Fruit fly (Drosophila melanogaster) whole organism, embryonic: ENCODE data around the gene CG32318.

ENCODE experiments used
- Atf6 ChIP-seq: fragments of 200-800 bp; sonication (Bioruptor generic); IDR thresholded peaks from 2 replicates; pipeline ENCODE4 v1.3.6; 2022; ENCODE audit warnings: missing biosample characterization, missing genetic modification characterization
- Awh ChIP-seq: fragments of 200-800 bp; sonication (Bioruptor generic); IDR thresholded peaks from 2 replicates; pipeline ENCODE4, ENCODE4 v1.3.6; 2022; ENCODE audit warnings: missing biosample characterization, missing genetic modification characterization
- Bgb ChIP-seq: fragments of 200-800 bp; sonication (Bioruptor generic); IDR thresholded peaks from 2 replicates; pipeline ENCODE4 v1.3.6; 2022; ENCODE audit warnings: missing biosample characterization, missing genetic modification characterization; ENCODE audit not compliant: partially characterized antibody
- CG10431 ChIP-seq: fragments of 200-800 bp; sonication (Bioruptor generic); optimal IDR thresholded peaks from 3 replicates; lab custom pipeline; 2018; ENCODE audit warnings: missing biosample characterization, mild to moderate bottlenecking, missing genetic modification characterization
- CG10979 ChIP-seq: fragments of 200-800 bp; sonication (Bioruptor generic); optimal IDR thresholded peaks from 2 replicates; lab custom pipeline; 2018; ENCODE audit warnings: missing biosample characterization, mild to moderate bottlenecking, missing genetic modification characterization, moderate library complexity
- CG11398 ChIP-seq: fragments of 200-800 bp; sonication (Bioruptor generic); optimal IDR thresholded peaks from 2 replicates; lab custom pipeline; 2016; ENCODE audit warnings: missing biosample characterization, missing genetic modification characterization
- CG11456 ChIP-seq: fragments of 200-800 bp; sonication (Bioruptor generic); IDR thresholded peaks from 3 replicates; pipeline ENCODE4 v1.3.6; 2022; ENCODE audit warnings: missing biosample characterization, missing genetic modification characterization
- CG12071 ChIP-seq: fragments of 200-800 bp; sonication (Bioruptor generic); optimal IDR thresholded peaks from 3 replicates; lab custom pipeline; 2018; ENCODE audit warnings: missing biosample characterization, mild to moderate bottlenecking, missing genetic modification characterization
- CG12104 ChIP-seq: fragments of 200-800 bp; sonication (Bioruptor generic); optimal IDR thresholded peaks from 3 replicates; lab custom pipeline; 2016; ENCODE audit warnings: missing biosample characterization, missing genetic modification characterization
- CG12236 ChIP-seq: fragments of 200-800 bp; sonication (Bioruptor generic); optimal IDR thresholded peaks from 2 replicates; lab custom pipeline; 2016; ENCODE audit warnings: missing biosample characterization, missing genetic modification characterization
- CG13296 ChIP-seq: fragments of 200-800 bp; sonication (Bioruptor generic); optimal IDR thresholded peaks from 3 replicates; lab custom pipeline; 2018; ENCODE audit warnings: missing biosample characterization, mild to moderate bottlenecking, missing genetic modification characterization
- CG14014 ChIP-seq: fragments of 200-800 bp; sonication (Bioruptor generic); IDR thresholded peaks from 2 replicates; pipeline ENCODE4 v1.3.6; 2022; ENCODE audit warnings: missing biosample characterization, missing genetic modification characterization
- CG1529 ChIP-seq: fragments of 200-800 bp; sonication (Bioruptor generic); optimal IDR thresholded peaks from 3 replicates; lab custom pipeline; 2018; ENCODE audit warnings: missing biosample characterization, missing genetic modification characterization
- CG16779 ChIP-seq: fragments of 200-800 bp; sonication (Bioruptor generic); IDR thresholded peaks from 2 replicates; pipeline ENCODE4 v1.3.6; 2022; ENCODE audit warnings: missing biosample characterization, missing genetic modification characterization
- CG17912 ChIP-seq: fragments of 200-800 bp; sonication (Bioruptor generic); optimal IDR thresholded peaks from 2 replicates; lab custom pipeline; 2018; ENCODE audit warnings: missing biosample characterization, mild to moderate bottlenecking, missing genetic modification characterization
- CG31224 ChIP-seq: fragments of 200-800 bp; sonication (Bioruptor generic); IDR thresholded peaks from 2 replicates; pipeline ENCODE4 v1.3.6; 2022; ENCODE audit warnings: missing biosample characterization, missing genetic modification characterization
- CG32532 ChIP-seq: fragments of 200-800 bp; sonication (Bioruptor generic); IDR thresholded peaks from 2 replicates; pipeline ENCODE4 v1.3.6; 2022; ENCODE audit warnings: missing biosample characterization, missing genetic modification characterization
- CG3847 ChIP-seq: fragments of 200-800 bp; sonication (Bioruptor generic); IDR thresholded peaks from 2 replicates; pipeline ENCODE4 v1.3.6; 2022; ENCODE audit warnings: missing biosample characterization, missing genetic modification characterization
- CG4854 ChIP-seq: fragments of 200-800 bp; sonication (Bioruptor generic); optimal IDR thresholded peaks from 2 replicates; lab custom pipeline; 2016; ENCODE audit warnings: missing biosample characterization, missing genetic modification characterization, inconsistent platforms
- CG7928 ChIP-seq: fragments of 200-800 bp; sonication (Bioruptor generic); optimal IDR thresholded peaks from 2 replicates; lab custom pipeline; 2017; ENCODE audit warnings: missing biosample characterization, mild to moderate bottlenecking, missing genetic modification characterization
- CG9797 ChIP-seq: fragments of 200-800 bp; sonication (Bioruptor generic); optimal IDR thresholded peaks from 3 replicates; lab custom pipeline; 2018; ENCODE audit warnings: missing biosample characterization, mild to moderate bottlenecking, missing genetic modification characterization
- CkIIα-i1 ChIP-seq: fragments of 200-800 bp; sonication (Bioruptor generic); IDR thresholded peaks from 2 replicates; pipeline ENCODE4 v1.3.6; 2022; ENCODE audit warnings: missing biosample characterization, missing genetic modification characterization
- Dbx ChIP-seq: fragments of 200-800 bp; sonication (Bioruptor generic); IDR thresholded peaks from 3 replicates; pipeline ENCODE4 v1.3.6; 2022; ENCODE audit warnings: missing biosample characterization, missing genetic modification characterization
- Dek ChIP-seq: fragments of 200-800 bp; sonication (Bioruptor generic); optimal IDR thresholded peaks from 3 replicates; lab custom pipeline; 2019; ENCODE audit warnings: missing biosample characterization, mild to moderate bottlenecking, missing genetic modification characterization, moderate library complexity
- Ets97D ChIP-seq: fragments of 200-800 bp; sonication (Bioruptor generic); optimal IDR thresholded peaks from 3 replicates; lab custom pipeline; 2016; ENCODE audit warnings: missing biosample characterization, missing genetic modification characterization
- Fer2 ChIP-seq: fragments of 200-800 bp; sonication (Bioruptor generic); optimal IDR thresholded peaks from 2 replicates; lab custom pipeline; 2018; ENCODE audit warnings: missing biosample characterization, mild to moderate bottlenecking, missing genetic modification characterization, moderate library complexity
- Gsc ChIP-seq: fragments of 200-800 bp; sonication (Bioruptor generic); IDR thresholded peaks from 2 replicates; pipeline ENCODE4 v1.3.6; 2022; ENCODE audit warnings: missing biosample characterization, missing genetic modification characterization
- HLH4C ChIP-seq: fragments of 200-800 bp; sonication (Bioruptor generic); IDR thresholded peaks from 3 replicates; pipeline ENCODE4 v1.3.6; 2022; ENCODE audit warnings: missing biosample characterization, missing genetic modification characterization; ENCODE audit not compliant: partially characterized antibody
- Hand ChIP-seq: fragments of 200-800 bp; sonication (Bioruptor generic); optimal IDR thresholded peaks from 2 replicates; lab custom pipeline; 2017; ENCODE audit warnings: mild to moderate bottlenecking, missing biosample characterization, missing genetic modification reagents, missing genetic modification characterization
- Med ChIP-seq: fragments of 200-800 bp; sonication (Bioruptor generic); peaks from one replicate; lab custom pipeline; 2016; ENCODE audit warnings: missing biosample characterization, missing genetic modification characterization, mild to moderate bottlenecking, inconsistent platforms, moderate library complexity
- NC2β ChIP-seq: fragments of 200-800 bp; sonication (Bioruptor generic); optimal IDR thresholded peaks from 2 replicates; lab custom pipeline; 2016; ENCODE audit warnings: missing biosample characterization, missing genetic modification characterization
- Neu2 ChIP-seq: fragments of 200-800 bp; sonication (Bioruptor generic); optimal IDR thresholded peaks from 3 replicates; lab custom pipeline; 2016; ENCODE audit warnings: missing biosample characterization, missing genetic modification characterization, borderline replicate concordance
- Optix ChIP-seq: fragments of 200-800 bp; sonication (Bioruptor generic); IDR thresholded peaks from 3 replicates; pipeline ENCODE4 v1.3.6; 2022; ENCODE audit warnings: missing biosample characterization, missing genetic modification characterization
- Spps ChIP-seq: fragments of 200-800 bp; sonication (Bioruptor generic); optimal IDR thresholded peaks from 2 replicates; lab custom pipeline; 2018; ENCODE audit warnings: missing biosample characterization, mild to moderate bottlenecking, missing genetic modification characterization
- Vsx1 ChIP-seq: fragments of 200-800 bp; sonication (Bioruptor generic); optimal IDR thresholded peaks from 2 replicates; lab custom pipeline; 2017; ENCODE audit warnings: missing biosample characterization, mild to moderate bottlenecking, missing genetic modification characterization, missing genetic modification reagents
- ara ChIP-seq: fragments of 200-800 bp; sonication (Bioruptor generic); IDR thresholded peaks from 2 replicates; pipeline ENCODE4 v1.3.6; 2022; ENCODE audit warnings: missing biosample characterization, missing genetic modification characterization
- ash1 ChIP-seq: fragments of 200-800 bp; sonication (Bioruptor generic); optimal IDR thresholded peaks from 2 replicates; lab custom pipeline; 2018; ENCODE audit warnings: missing biosample characterization, mild to moderate bottlenecking, missing genetic modification characterization
- crp ChIP-seq, 2 experiments: fragments of 200-800 bp; sonication (Bioruptor generic); optimal IDR thresholded peaks; 2 replicates in 1 of 2; 3 replicates in 1 of 2; lab custom pipeline; 2017; ENCODE audit warnings: missing biosample characterization in 2 of 2, missing genetic modification characterization in 2 of 2, mild to moderate bottlenecking in 1 of 2, moderate library complexity in 1 of 2
- dan ChIP-seq: fragments of 200-800 bp; sonication (Bioruptor generic); IDR thresholded peaks from 2 replicates; pipeline ENCODE4 v1.3.6; 2022; ENCODE audit warnings: missing biosample characterization, missing genetic modification characterization
- exex ChIP-seq: fragments of 200-800 bp; sonication (Bioruptor generic); optimal IDR thresholded peaks from 4 replicates; lab custom pipeline; 2018; ENCODE audit warnings: missing biosample characterization, mild to moderate bottlenecking, missing genetic modification characterization, moderate library complexity
- gcm ChIP-seq: fragments of 200-800 bp; sonication (Bioruptor generic); optimal IDR thresholded peaks from 2 replicates; lab custom pipeline; 2019; ENCODE audit warnings: missing biosample characterization, mild to moderate bottlenecking, missing genetic modification characterization, moderate library complexity
- gcm2 ChIP-seq: fragments of 200-800 bp; sonication (Bioruptor generic); optimal IDR thresholded peaks from 2 replicates; lab custom pipeline; 2016; ENCODE audit warnings: missing biosample characterization, missing genetic modification characterization
- gro ChIP-seq: fragments of 200-800 bp; sonication (Bioruptor generic); optimal IDR thresholded peaks from 2 replicates; lab custom pipeline; 2016; ENCODE audit warnings: missing biosample characterization, missing genetic modification characterization
- jigr1 ChIP-seq: fragments of 200-800 bp; sonication (Bioruptor generic); IDR thresholded peaks from 3 replicates; pipeline ENCODE4 v1.3.6; 2022; ENCODE audit warnings: missing biosample characterization, missing genetic modification characterization
- pb ChIP-seq: fragments of 200-800 bp; sonication (Bioruptor generic); optimal IDR thresholded peaks from 3 replicates; lab custom pipeline; 2016; ENCODE audit warnings: missing biosample characterization, missing genetic modification characterization
- pros ChIP-seq: fragments of 200-800 bp; sonication (Bioruptor generic); optimal IDR thresholded peaks from 3 replicates; lab custom pipeline; 2019; ENCODE audit warnings: missing biosample characterization, mild to moderate bottlenecking, missing genetic modification characterization, moderate library complexity
- slou ChIP-seq: fragments of 200-800 bp; sonication (Bioruptor generic); optimal IDR thresholded peaks from 3 replicates; lab custom pipeline; 2016; ENCODE audit warnings: missing biosample characterization, missing genetic modification characterization
- tin ChIP-seq: fragments of 200-800 bp; sonication (Bioruptor generic); optimal IDR thresholded peaks from 3 replicates; lab custom pipeline; 2016; ENCODE audit warnings: missing biosample characterization, missing genetic modification characterization
- toy ChIP-seq: fragments of 200-800 bp; sonication (Bioruptor generic); IDR thresholded peaks from 2 replicates; pipeline ENCODE4 v1.3.6; 2022; ENCODE audit warnings: missing biosample characterization, missing genetic modification characterization
- vnd ChIP-seq: fragments of 200-800 bp; sonication (Bioruptor generic); IDR thresholded peaks from 3 replicates; pipeline ENCODE4 v1.3.6; 2022; ENCODE audit warnings: missing biosample characterization, missing genetic modification characterization; ENCODE audit not compliant: partially characterized antibody
- wek ChIP-seq: fragments of 200-800 bp; sonication (Bioruptor generic); optimal IDR thresholded peaks from 3 replicates; lab custom pipeline; 2018; ENCODE audit warnings: missing biosample characterization, mild to moderate bottlenecking, missing genetic modification characterization, moderate library complexity

CG32318 gene

DNA sequence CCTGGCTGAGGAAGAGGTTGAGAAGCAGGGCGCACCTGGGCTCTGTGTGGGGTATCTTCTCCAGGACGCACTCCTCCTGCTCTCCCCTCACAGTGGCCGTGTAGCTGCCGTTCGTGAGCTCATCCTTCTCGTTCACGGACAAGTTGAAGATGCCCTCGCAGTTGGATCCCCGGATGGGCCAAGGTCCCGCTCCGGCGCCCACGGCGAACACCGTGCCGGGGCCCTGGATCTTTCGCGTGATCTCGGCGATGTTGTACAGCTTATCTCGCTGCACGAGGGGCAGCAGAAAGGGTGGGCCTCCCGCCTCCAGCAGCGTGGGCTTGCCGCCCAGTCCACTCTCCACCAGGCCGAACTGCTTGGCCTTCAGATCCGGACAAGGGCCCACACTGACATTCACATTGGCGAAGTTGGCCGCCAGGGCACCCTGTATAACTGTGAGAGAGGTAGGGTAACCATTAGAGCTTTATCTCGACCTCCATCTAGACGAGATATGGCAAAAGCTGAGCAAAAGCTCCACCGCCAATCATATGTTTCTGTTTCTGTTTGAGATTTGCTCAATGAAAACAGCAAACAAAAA lies 42.8 kb downstream of the CG32318 start (continued):
- TF ChIP-seq HLH4C: no peak
- TF ChIP-seq CG14014: peak; percentile 8; the same call in 1 of the 2 replicates
- TF ChIP-seq CG12071 (GFP tag; lab: Kevin White, UChicago): no peak
- no peak for TF ChIP-seq Neu2 (GFP tag; lab: Kevin White, UChicago)
- peak; percentile 62 for TF ChIP-seq CG32532 (GFP tag; lab: Robert Waterston, UW)
- no peak; the same call in 2 of the 3 replicates for TF ChIP-seq Dbx
- no peak for TF ChIP-seq Hand (GFP tag; lab: Kevin White, UChicago)
- TF ChIP-seq CG13296 (GFP tag; lab: Kevin White, UChicago): no peak
- TF ChIP-seq gcm2 (GFP tag; lab: Kevin White, UChicago): no peak
- TF ChIP-seq CG7928 (GFP tag; lab: Kevin White, UChicago): no peak
- no peak for TF ChIP-seq gro (GFP tag; lab: Kevin White, UChicago)
- TF ChIP-seq CG4854 (GFP tag; lab: Kevin White, UChicago): no peak
- TF ChIP-seq NC2β (GFP tag; lab: Kevin White, UChicago): no peak
- TF ChIP-seq crp (GFP tag; optimal IDR thresholded peaks at IDR 0.05; lab: Kevin White, UChicago): peak in 1 of 2 experiments; percentile 36
- TF ChIP-seq Gsc (GFP tag; lab: Robert Waterston, UW): no peak
- no peak for TF ChIP-seq Ets97D (GFP tag; lab: Kevin White, UChicago)
- TF ChIP-seq CG31224: no peak
- no peak for TF ChIP-seq CG12104 (GFP tag; lab: Kevin White, UChicago)
- TF ChIP-seq CG11398: no peak
- TF ChIP-seq Dek (tag; lab: Kevin White, UChicago): no peak
- peak; percentile 59 for TF ChIP-seq Med (GFP tag; lab: Kevin White, UChicago)
- TF ChIP-seq CG17912 (GFP tag; lab: Kevin White, UChicago): no peak
- TF ChIP-seq vnd (GFP tag; lab: Robert Waterston, UW): no peak
- TF ChIP-seq wek (GFP tag; lab: Kevin White, UChicago): no peak
- no peak for TF ChIP-seq CG12236 (GFP tag; lab: Kevin White, UChicago)
- peak; percentile 48; the same call in 1 of the 2 replicates for TF ChIP-seq Atf6 (GFP tag; lab: Robert Waterston, UW)
- no peak for TF ChIP-seq CG1529
- TF ChIP-seq Fer2 (tag; lab: Kevin White, UChicago): no peak
- TF ChIP-seq jigr1 (GFP tag; lab: Robert Waterston, UW): no peak
- no peak for TF ChIP-seq slou (GFP tag; lab: Kevin White, UChicago)
- TF ChIP-seq CG9797 (GFP tag; lab: Kevin White, UChicago): no peak
- TF ChIP-seq Bgb (GFP tag; lab: Robert Waterston, UW): no peak
- TF ChIP-seq CG11456: no peak
- no peak for TF ChIP-seq pb (GFP tag; lab: Kevin White, UChicago)
- TF ChIP-seq Vsx1: no peak
- TF ChIP-seq Optix (GFP tag; lab: Robert Waterston, UW): no peak
- TF ChIP-seq tin (GFP tag; lab: Kevin White, UChicago): no peak
- no peak for TF ChIP-seq exex (tag; lab: Kevin White, UChicago)
- TF ChIP-seq gcm (GFP tag; lab: Kevin White, UChicago): no peak
- no peak for TF ChIP-seq ara (GFP tag; lab: Robert Waterston, UW)
- no peak for TF ChIP-seq Spps (tag; lab: Kevin White, UChicago)
- peak; percentile 29; the same call in 1 of the 2 replicates for TF ChIP-seq CG3847 (GFP tag; lab: Robert Waterston, UW)
- TF ChIP-seq Awh (GFP tag; lab: Robert Waterston, UW): no peak
- TF ChIP-seq CkIIα-i1 (GFP tag; lab: Robert Waterston, UW): no peak
- no peak for TF ChIP-seq ash1 (GFP tag; lab: Kevin White, UChicago)
- 0 out of 2 replicates have a peak, but pooled peaks have one; percentile 14 for TF ChIP-seq toy (GFP tag; lab: Robert Waterston, UW)
- no peak for TF ChIP-seq CG10431 (GFP tag; lab: Kevin White, UChicago)
- TF ChIP-seq CG16779 (GFP tag; lab: Robert Waterston, UW): no peak
- TF ChIP-seq CG10979 (tag; lab: Kevin White, UChicago): no peak
- no peak for TF ChIP-seq pros (GFP tag; lab: Kevin White, UChicago)
- no peak for TF ChIP-seq dan (GFP tag; lab: Robert Waterston, UW)
